Worm (Caenorhabditis elegans) whole organism, early embryonic: Measurements from ENCODE around the gene F42E11.3.

Source experiments
- F13C5.2 ChIP-seq: sonication (generic microtip); optimal IDR thresholded peaks from 2 replicates; lab custom pipeline; 2017; ENCODE audit warnings: mild to moderate bottlenecking, missing genetic modification characterization, inconsistent platforms, missing compliant biosample characterization
- ama-1 ChIP-seq: fragments of 150-350 bp; optimal IDR thresholded peaks from 2 replicates; lab custom pipeline; 2014
- ceh-13 ChIP-seq: fragments of 200-800 bp; sonication (Bioruptor generic); optimal IDR thresholded peaks from 2 replicates; lab custom pipeline; 2018; ENCODE audit warnings: mild to moderate bottlenecking, missing genetic modification characterization, missing compliant biosample characterization
- ceh-36 ChIP-seq: sonication (generic microtip); optimal IDR thresholded peaks from 2 replicates; lab custom pipeline; 2016; ENCODE audit warnings: missing genetic modification characterization, inconsistent platforms, missing compliant biosample characterization
- flt-1 ChIP-seq: fragments of 200-800 bp; sonication (Bioruptor generic); IDR thresholded peaks from 2 replicates; pipeline ENCODE4 v1.3.6; 2022; ENCODE audit warnings: missing genetic modification characterization, missing compliant biosample characterization
- hmbx-1 ChIP-seq: sonication (generic microtip); optimal IDR thresholded peaks from 2 replicates; lab custom pipeline; 2016; ENCODE audit warnings: mild to moderate bottlenecking, missing genetic modification characterization, missing compliant biosample characterization
- hmg-4 ChIP-seq: fragments of 200-800 bp; sonication (Bioruptor generic); optimal IDR thresholded peaks from 2 replicates; lab custom pipeline; 2018; ENCODE audit warnings: mild to moderate bottlenecking, missing genetic modification characterization, missing compliant biosample characterization
- sea-1 ChIP-seq: fragments of 200-800 bp; sonication (Bioruptor generic); conservative IDR thresholded peaks from 2 replicates; pipeline ENCODE4 v1.3.6; 2022; ENCODE audit warnings: missing genetic modification characterization, missing compliant biosample characterization
- tra-4 ChIP-seq: sonication (generic microtip); optimal IDR thresholded peaks from 2 replicates; lab custom pipeline; 2017; ENCODE audit warnings: missing genetic modification characterization, missing compliant biosample characterization

DNA sequence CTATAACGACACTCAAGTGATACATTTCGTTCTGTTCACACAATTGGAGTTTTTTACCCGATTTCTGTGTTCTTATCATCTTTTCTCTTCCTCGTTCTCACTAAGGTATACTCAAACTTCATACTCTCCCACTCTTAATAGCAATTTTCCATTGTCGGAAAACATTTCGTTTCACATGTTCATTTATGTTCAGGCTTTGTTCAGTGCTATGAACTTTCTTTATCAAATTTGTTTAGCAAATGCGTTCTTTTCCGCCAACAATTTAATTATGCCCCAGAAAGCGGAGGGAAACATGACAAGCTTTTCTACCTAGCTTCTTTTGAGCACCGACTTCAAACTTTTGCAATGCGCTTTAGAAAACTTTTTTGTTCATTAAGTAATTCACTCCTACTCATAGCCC lies 29.9 kb downstream of the F42E11.3 start:
- TF ChIP-seq ama-1 (lab: Kevin White, UChicago) (no peak), ceh-13 (GFP tag; lab: Kevin White, UChicago) (no peak), hmg-4 (GFP tag; lab: Kevin White, UChicago) (no peak), sea-1 (GFP tag; lab: Robert Waterston, UW) (no peak), hmbx-1 (tag; lab: Kevin White, UChicago) (no peak), F13C5.2 (tag; lab: Kevin White, UChicago) (no peak), tra-4 (tag; lab: Kevin White, UChicago) (no peak), ceh-36 (tag; lab: Kevin White, UChicago) (no peak), flt-1 (GFP tag; lab: Robert Waterston, UW) (no peak)
